Worm (Caenorhabditis elegans): ENCODE measurements around the gene try-4.
A peak's percentile ranks its signal among the peaks of the same experiment; 100 is the strongest.

Gene try-4

ce11 chrV:20841484-20841883 is 19.5 kb downstream of the try-4 start:
- TF ChIP-seq rnt-1 (tag; optimal IDR thresholded peaks at IDR 0.05) (no peak), ceh-9 (tag; optimal IDR thresholded peaks at IDR 0.05) (no peak)

ce11 chrV:20839307-20839909 is 21.5 kb downstream of the try-4 start:
- TF ChIP-seq ref-2 (tag; optimal IDR thresholded peaks at IDR 0.05) = peak; percentile 49
- peak; percentile 35 for TF ChIP-seq tbx-2 (tag; optimal IDR thresholded peaks at IDR 0.05)
- peak; percentile 63 for TF ChIP-seq C08G9.2 (tag; optimal IDR thresholded peaks at IDR 0.05)
- peak; percentile 4 for TF ChIP-seq tbx-7 (tag; optimal IDR thresholded peaks at IDR 0.05)
- peak; percentile 62 for TF ChIP-seq ceh-31 (tag; optimal IDR thresholded peaks at IDR 0.05)
- TF ChIP-seq ceh-34 (tag; optimal IDR thresholded peaks at IDR 0.05) = peak; percentile 10
- TF ChIP-seq rnt-1 (tag; optimal IDR thresholded peaks at IDR 0.05) = peak; percentile 11

ce11 chrV:20838565-20838964 is 22.4 kb downstream of the try-4 start, which contains the start of gene exos-7:
Gene exos-7 (plus strand): TSS chrV:20838865.
- TF ChIP-seq hlh-6 (tag; optimal IDR thresholded peaks at IDR 0.05) (no peak), T23F11.4 (GFP tag; optimal IDR thresholded peaks at IDR 0.05) (no peak), pat-9 (tag; optimal IDR thresholded peaks at IDR 0.05) (no peak), hlh-30 (tag; optimal IDR thresholded peaks at IDR 0.05; ENCODE audit: insufficient read depth) (no peak), sox-2 (GFP tag; IDR thresholded peaks at IDR 0.05) (no peak), fkh-6 (tag; optimal IDR thresholded peaks at IDR 0.05) (no peak), ceh-9 (tag; optimal IDR thresholded peaks at IDR 0.05) (no peak), dve-1 (tag; optimal IDR thresholded peaks at IDR 0.05) (no peak), ttx-3 (tag; optimal IDR thresholded peaks at IDR 0.05) (no peak), che-1 (tag; optimal IDR thresholded peaks at IDR 0.05) (no peak), tbx-2 (tag; optimal IDR thresholded peaks at IDR 0.05) (no peak), odd-2 (tag; optimal IDR thresholded peaks at IDR 0.05) (no peak), lim-6 (tag; optimal IDR thresholded peaks at IDR 0.05) (no peak), C38D4.7 (GFP tag; optimal IDR thresholded peaks at IDR 0.05) (no peak), madf-2 (tag; optimal IDR thresholded peaks at IDR 0.05) (no peak), pha-4 (tag; optimal IDR thresholded peaks at IDR 0.05) (no peak), Y22D7AL.16 (tag; optimal IDR thresholded peaks at IDR 0.05) (no peak), unc-42 (tag; optimal IDR thresholded peaks at IDR 0.05) (no peak), dmd-4 (tag; optimal IDR thresholded peaks at IDR 0.05; ENCODE audit: borderline replicate concordance) (no peak)

DNA sequence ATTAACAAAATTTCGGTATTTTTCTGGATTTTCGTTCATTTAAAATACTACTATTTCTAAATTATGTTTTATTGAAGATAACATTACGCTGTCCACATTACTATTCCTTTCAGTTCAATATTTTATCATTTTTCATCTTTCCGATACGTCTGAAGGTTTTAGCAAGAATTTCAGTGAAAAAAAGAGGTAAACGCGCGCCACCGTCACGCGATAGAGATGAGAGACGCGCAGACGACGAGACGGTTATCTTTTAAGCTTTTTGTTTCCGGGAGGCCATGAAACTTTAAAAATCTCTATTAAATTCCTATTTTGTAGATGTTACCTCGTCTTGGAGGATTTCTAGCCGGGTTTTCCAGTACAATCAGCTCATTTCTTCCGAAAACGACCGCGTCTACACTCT is 23.2 kb downstream of the try-4 start, which contains the start of gene mrps-12:
Gene mrps-12, plus strand, starts transcription at position 316 of the 400 bp plus-strand sequence.
- TF ChIP-seq nfya-1 (tag; optimal IDR thresholded peaks at IDR 0.05) (peak; percentile 1), ceh-34 (tag; optimal IDR thresholded peaks at IDR 0.05) (no peak)

DNA sequence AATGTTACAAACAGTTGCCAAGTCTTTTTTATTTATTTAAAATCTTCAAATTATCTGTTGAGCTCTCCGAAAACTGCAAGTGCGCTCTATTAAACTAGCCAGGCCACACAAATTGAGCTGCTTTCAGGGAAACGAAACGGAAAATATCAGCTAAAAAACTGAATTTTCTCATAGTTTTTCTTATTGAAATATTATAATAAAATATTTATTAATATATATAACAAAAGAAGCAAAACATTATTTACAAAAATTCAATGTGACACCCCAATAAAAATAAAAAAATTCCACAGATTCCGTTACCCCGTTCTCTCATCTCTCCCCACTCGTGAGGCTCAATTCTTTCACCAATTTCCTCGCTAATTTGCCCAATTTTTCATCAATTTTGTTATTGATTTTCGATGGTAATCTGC is 28.4 kb downstream of the try-4 start:
- peak; percentile 58 for TF ChIP-seq hlh-8 (tag; optimal IDR thresholded peaks at IDR 0.05)
- no peak for TF ChIP-seq pag-3 (tag; optimal IDR thresholded peaks at IDR 0.05; ENCODE audit: borderline replicate concordance)
- TF ChIP-seq F13H6.1 (tag; optimal IDR thresholded peaks at IDR 0.05) = no peak
- TF ChIP-seq tbx-2 (tag; optimal IDR thresholded peaks at IDR 0.05) = peak; percentile 72
- TF ChIP-seq nhr-11 (tag; optimal IDR thresholded peaks at IDR 0.05) = no peak
- no peak for TF ChIP-seq fkh-10 (GFP tag; optimal IDR thresholded peaks at IDR 0.05)
- no peak for TF ChIP-seq ceh-9 (tag; optimal IDR thresholded peaks at IDR 0.05)
- TF ChIP-seq syd-9 (tag; optimal IDR thresholded peaks at IDR 0.05) = no peak
- TF ChIP-seq ceh-22 (tag; optimal IDR thresholded peaks at IDR 0.05) = no peak
- TF ChIP-seq ceh-2 (tag; optimal IDR thresholded peaks at IDR 0.05) = no peak
- TF ChIP-seq sox-4 (tag; optimal IDR thresholded peaks at IDR 0.05) = peak; percentile 12
- no peak for TF ChIP-seq ceh-24 (tag; optimal IDR thresholded peaks at IDR 0.05)
- TF ChIP-seq ceh-18 (tag; optimal IDR thresholded peaks at IDR 0.05) = no peak
- peak; percentile 11 for TF ChIP-seq C08G9.2 (tag; optimal IDR thresholded peaks at IDR 0.05)
- TF ChIP-seq elt-2 (tag; optimal IDR thresholded peaks at IDR 0.05) = peak; percentile 65
- no peak for TF ChIP-seq hlh-30 (tag; optimal IDR thresholded peaks at IDR 0.05; ENCODE audit: insufficient read depth)
- no peak for TF ChIP-seq ref-2 (tag; optimal IDR thresholded peaks at IDR 0.05)
- no peak for TF ChIP-seq npax-4 (tag; optimal IDR thresholded peaks at IDR 0.05)
- TF ChIP-seq mec-3 (tag; optimal IDR thresholded peaks at IDR 0.05; ENCODE audit: borderline replicate concordance) = no peak
- peak; percentile 78 for TF ChIP-seq unc-42 (tag; optimal IDR thresholded peaks at IDR 0.05)
- TF ChIP-seq ttx-3 (tag; optimal IDR thresholded peaks at IDR 0.05) = peak; percentile 61
- no peak for TF ChIP-seq hlh-6 (tag; optimal IDR thresholded peaks at IDR 0.05)
- TF ChIP-seq eyg-1 (tag; optimal IDR thresholded peaks at IDR 0.05) = no peak
- no peak for TF ChIP-seq lim-6 (tag; optimal IDR thresholded peaks at IDR 0.05)
- no peak for TF ChIP-seq C38D4.7 (GFP tag; optimal IDR thresholded peaks at IDR 0.05)
- no peak for TF ChIP-seq sox-2 (GFP tag; IDR thresholded peaks at IDR 0.05)
- no peak for TF ChIP-seq K09A11.1 (tag; optimal IDR thresholded peaks at IDR 0.05; ENCODE audit: insufficient read depth)
